Worm (Caenorhabditis elegans) whole organism, late embryonic: ENCODE data around the gene vps-35.

Experiments used
- C38D4.7 ChIP-seq: fragments of 200-800 bp; sonication (Bioruptor generic); optimal IDR thresholded peaks from 2 replicates; lab custom pipeline; 2018; ENCODE audit warnings: mild to moderate bottlenecking, missing genetic modification characterization, moderate library complexity, missing compliant biosample characterization
- dmd-4 ChIP-seq: sonication (generic microtip); optimal IDR thresholded peaks from 2 replicates; lab custom pipeline; 2016; ENCODE audit warnings: borderline replicate concordance, missing genetic modification characterization, missing compliant biosample characterization
- elt-2 ChIP-seq: sonication (generic microtip); optimal IDR thresholded peaks from 2 replicates; lab custom pipeline; 2016; ENCODE audit warnings: missing genetic modification reagents, missing genetic modification characterization, missing compliant biosample characterization
- ets-4 ChIP-seq: sonication (generic microtip); optimal IDR thresholded peaks from 2 replicates; lab custom pipeline; 2016; ENCODE audit warnings: missing genetic modification characterization, missing compliant biosample characterization
- hlh-15 ChIP-seq: sonication (generic microtip); optimal IDR thresholded peaks from 2 replicates; lab custom pipeline; 2016; ENCODE audit warnings: missing genetic modification characterization, missing compliant biosample characterization
- nhr-11 ChIP-seq: fragments of 150-350 bp; optimal IDR thresholded peaks from 2 replicates; lab custom pipeline; 2014; ENCODE audit warnings: missing biosample characterization, missing genetic modification characterization
- pha-4 ChIP-seq: fragments of 150-350 bp; optimal IDR thresholded peaks from 2 replicates; lab custom pipeline; 2018; ENCODE audit warnings: missing biosample characterization, missing genetic modification reagents, missing genetic modification characterization
- pqm-1 ChIP-seq: sonication (generic microtip); optimal IDR thresholded peaks from 2 replicates; lab custom pipeline; 2016; ENCODE audit warnings: missing genetic modification characterization, missing compliant biosample characterization
- ref-2 ChIP-seq: sonication (generic microtip); optimal IDR thresholded peaks from 2 replicates; lab custom pipeline; 2016; ENCODE audit warnings: missing genetic modification characterization, missing compliant biosample characterization
- ttx-3 ChIP-seq: sonication (generic microtip); optimal IDR thresholded peaks from 2 replicates; lab custom pipeline; 2016; ENCODE audit warnings: missing genetic modification reagents, missing genetic modification characterization, missing compliant biosample characterization
- unc-55 ChIP-seq: sonication (generic microtip); optimal IDR thresholded peaks from 2 replicates; lab custom pipeline; 2017; ENCODE audit warnings: missing biosample characterization, missing genetic modification reagents, missing genetic modification characterization
- unc-86 ChIP-seq: sonication (generic microtip); optimal IDR thresholded peaks from 2 replicates; lab custom pipeline; 2016; ENCODE audit warnings: missing genetic modification characterization, missing compliant biosample characterization

DNA sequence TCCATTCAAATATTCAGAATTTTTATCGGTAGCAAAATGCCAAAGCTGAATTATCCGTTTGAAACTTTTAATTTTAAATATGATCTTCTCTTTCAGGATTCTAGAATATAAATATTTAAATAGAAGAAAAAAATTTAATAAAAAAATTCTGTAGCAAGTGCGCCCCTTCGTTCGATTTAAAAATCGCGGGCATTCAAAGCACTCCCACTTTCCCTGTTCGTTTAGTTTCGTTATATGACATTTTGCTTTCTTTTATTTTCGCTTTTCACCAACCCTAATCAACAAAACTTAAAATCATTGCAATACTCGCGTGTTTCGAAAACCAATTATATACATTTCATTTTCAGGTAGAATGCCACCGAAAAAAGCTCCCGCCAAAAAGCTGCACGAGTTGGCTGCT is 14.0 kb downstream of the vps-35 start, which contains the start of gene vrk-1:
- TF ChIP-seq ref-2, result no peak
- TF ChIP-seq hlh-15 (tag; lab: Kevin White, UChicago), result no peak
- TF ChIP-seq dmd-4 (tag; lab: Kevin White, UChicago), result no peak
- TF ChIP-seq ets-4 (tag; lab: Kevin White, UChicago), result no peak
- TF ChIP-seq unc-86 (tag; lab: Kevin White, UChicago), result no peak
- TF ChIP-seq elt-2 (tag; lab: Kevin White, UChicago), result no peak
- no peak for TF ChIP-seq unc-55
- TF ChIP-seq pha-4 (tag; lab: Kevin White, UChicago), result no peak
- TF ChIP-seq C38D4.7 (GFP tag; lab: Kevin White, UChicago), result no peak
- TF ChIP-seq pqm-1 (tag; lab: Kevin White, UChicago), result no peak
- no peak for TF ChIP-seq nhr-11 (tag; lab: Kevin White, UChicago)
- no peak for TF ChIP-seq ttx-3 (tag; lab: Kevin White, UChicago)
